Fruit fly (Drosophila melanogaster) whole organism, prepupa: ENCODE results near the gene CG11162.
A peak's percentile ranks its signal among the peaks of the same experiment; 100 is the strongest.

Source experiments
- Blimp-1 ChIP-seq: fragments of 200-800 bp; sonication (Bioruptor generic); optimal IDR thresholded peaks from 3 replicates; lab custom pipeline; 2017; ENCODE audit warnings: missing biosample characterization, missing genetic modification characterization, mild to moderate bottlenecking, moderate library complexity, missing genetic modification reagents
- CG10631 ChIP-seq: fragments of 200-800 bp; sonication (Bioruptor generic); optimal IDR thresholded peaks from 2 replicates; lab custom pipeline; 2016; ENCODE audit warnings: missing biosample characterization, missing genetic modification characterization
- CG11294 ChIP-seq: fragments of 200-800 bp; sonication (Bioruptor generic); IDR thresholded peaks from 2 replicates; pipeline ENCODE4 v1.3.6; 2022; ENCODE audit warnings: missing biosample characterization, missing genetic modification characterization
- CG1621 ChIP-seq: fragments of 200-800 bp; sonication (Bioruptor generic); optimal IDR thresholded peaks from 3 replicates; lab custom pipeline; 2018; ENCODE audit warnings: missing biosample characterization, mild to moderate bottlenecking, missing genetic modification characterization
- CG16779 ChIP-seq: fragments of 200-800 bp; sonication (Bioruptor generic); optimal IDR thresholded peaks from 3 replicates; lab custom pipeline; 2017; ENCODE audit warnings: missing biosample characterization, mild to moderate bottlenecking, missing genetic modification characterization
- CG3032 ChIP-seq: fragments of 200-800 bp; optimal IDR thresholded peaks from 2 replicates; lab custom pipeline; 2019; ENCODE audit warnings: missing biosample characterization, mild to moderate bottlenecking, missing genetic modification characterization, moderate library complexity
- CG32006 ChIP-seq: fragments of 200-800 bp; sonication (Bioruptor generic); optimal IDR thresholded peaks from 3 replicates; lab custom pipeline; 2017; ENCODE audit warnings: missing biosample characterization, mild to moderate bottlenecking, missing genetic modification characterization
- CG6163 ChIP-seq: fragments of 200-800 bp; sonication (Bioruptor generic); IDR thresholded peaks from 3 replicates; pipeline ENCODE4 v1.3.6; 2022; ENCODE audit warnings: missing biosample characterization, missing genetic modification characterization
- CG6276 ChIP-seq: fragments of 200-800 bp; sonication (Bioruptor generic); optimal IDR thresholded peaks from 2 replicates; lab custom pipeline; 2017; ENCODE audit warnings: missing biosample characterization, mild to moderate bottlenecking, missing genetic modification characterization
- CG6792 ChIP-seq: fragments of 200-800 bp; sonication (Bioruptor generic); optimal IDR thresholded peaks from 3 replicates; lab custom pipeline; 2016; ENCODE audit warnings: missing biosample characterization, missing genetic modification characterization
- CG6854 ChIP-seq: fragments of 200-800 bp; sonication (Bioruptor generic); optimal IDR thresholded peaks from 2 replicates; lab custom pipeline; 2017; ENCODE audit warnings: missing biosample characterization, mild to moderate bottlenecking, missing genetic modification characterization
- CG8119 ChIP-seq: fragments of 200-800 bp; sonication (Bioruptor generic); IDR thresholded peaks from 3 replicates; pipeline ENCODE4 v1.3.6; 2022; ENCODE audit warnings: missing biosample characterization, missing genetic modification characterization
- CG9139 ChIP-seq: fragments of 200-800 bp; sonication (Bioruptor generic); optimal IDR thresholded peaks from 3 replicates; lab custom pipeline; 2017; ENCODE audit warnings: missing biosample characterization, mild to moderate bottlenecking, missing genetic modification characterization
- Eip78C ChIP-seq: fragments of 200-800 bp; sonication (Bioruptor generic); peaks from one replicate; lab custom pipeline; 2016; ENCODE audit warnings: missing biosample characterization, missing genetic modification characterization
- Eip93F ChIP-seq: fragments of 200-800 bp; sonication (Bioruptor generic); optimal IDR thresholded peaks from 2 replicates; lab custom pipeline; 2016; ENCODE audit warnings: missing biosample characterization, mild to moderate bottlenecking, missing genetic modification characterization
- Ets21C ChIP-seq: fragments of 200-800 bp; sonication (Bioruptor generic); optimal IDR thresholded peaks from 3 replicates; lab custom pipeline; 2016; ENCODE audit warnings: missing biosample characterization, missing genetic modification characterization
- Hr38 ChIP-seq: sonication (Bioruptor generic); optimal IDR thresholded peaks from 2 replicates; lab custom pipeline; 2016; ENCODE audit warnings: missing biosample characterization, missing genetic modification characterization
- Hr4 ChIP-seq: fragments of 200-800 bp; sonication (Bioruptor generic); optimal IDR thresholded peaks from 3 replicates; lab custom pipeline; 2016; ENCODE audit warnings: missing biosample characterization, missing genetic modification characterization
- Lpt ChIP-seq: fragments of 200-800 bp; sonication (Bioruptor generic); optimal IDR thresholded peaks from 3 replicates; lab custom pipeline; 2016; ENCODE audit warnings: missing biosample characterization, missing genetic modification characterization
- Met ChIP-seq: fragments of 200-800 bp; sonication (Bioruptor generic); optimal IDR thresholded peaks from 3 replicates; lab custom pipeline; 2016; ENCODE audit warnings: missing biosample characterization, missing genetic modification characterization
- OdsH ChIP-seq: fragments of 200-800 bp; sonication (Bioruptor generic); optimal IDR thresholded peaks from 3 replicates; lab custom pipeline; 2016; ENCODE audit warnings: missing biosample characterization, missing genetic modification characterization
- Sox15 ChIP-seq: fragments of 200-800 bp; sonication (Bioruptor generic); optimal IDR thresholded peaks from 3 replicates; lab custom pipeline; 2016; ENCODE audit warnings: missing biosample characterization, missing genetic modification characterization
- acj6 ChIP-seq: fragments of 200-800 bp; sonication (Bioruptor generic); optimal IDR thresholded peaks from 3 replicates; lab custom pipeline; 2016; ENCODE audit warnings: missing biosample characterization, missing genetic modification characterization
- dsx ChIP-seq: fragments of 200-800 bp; optimal IDR thresholded peaks from 3 replicates; lab custom pipeline; 2019; ENCODE audit warnings: missing biosample characterization, mild to moderate bottlenecking, missing genetic modification characterization, moderate library complexity; ENCODE audit not compliant: poor library complexity, severe bottlenecking
- eg ChIP-seq: fragments of 200-800 bp; sonication (Bioruptor generic); IDR thresholded peaks from 3 replicates; pipeline ENCODE4 v1.3.6; 2022; ENCODE audit warnings: missing biosample characterization, missing genetic modification characterization
- fd59A ChIP-seq: fragments of 200-800 bp; sonication (Bioruptor generic); optimal IDR thresholded peaks from 2 replicates; lab custom pipeline; 2017; ENCODE audit warnings: missing biosample characterization, mild to moderate bottlenecking, missing genetic modification characterization, missing genetic modification reagents
- fd85E ChIP-seq: fragments of 200-800 bp; sonication (Bioruptor generic); optimal IDR thresholded peaks from 3 replicates; lab custom pipeline; 2016; ENCODE audit warnings: missing biosample characterization, missing genetic modification characterization
- fkh ChIP-seq: fragments of 200-800 bp; sonication (Bioruptor generic); optimal IDR thresholded peaks from 3 replicates; lab custom pipeline; 2017; ENCODE audit warnings: missing biosample characterization, mild to moderate bottlenecking, missing genetic modification characterization, moderate library complexity
- lz ChIP-seq: fragments of 200-800 bp; sonication (Bioruptor generic); optimal IDR thresholded peaks from 3 replicates; lab custom pipeline; 2016; ENCODE audit warnings: missing biosample characterization, missing genetic modification characterization
- net ChIP-seq: fragments of 200-800 bp; sonication (Bioruptor generic); optimal IDR thresholded peaks from 3 replicates; lab custom pipeline; 2016; ENCODE audit warnings: missing biosample characterization, missing genetic modification characterization
- salr ChIP-seq, 2 experiments: fragments of 200-800 bp; sonication (Bioruptor generic); optimal IDR thresholded peaks; 3 replicates each; lab custom pipeline; 2016 to 2018; ENCODE audit warnings: missing biosample characterization in 2 of 2, missing genetic modification characterization in 2 of 2, mild to moderate bottlenecking in 1 of 2
- spab ChIP-seq: fragments of 200-800 bp; sonication (Bioruptor generic); optimal IDR thresholded peaks from 2 replicates; lab custom pipeline; 2017; ENCODE audit warnings: missing biosample characterization, mild to moderate bottlenecking, missing genetic modification characterization, missing genetic modification reagents
- svp ChIP-seq: fragments of 200-800 bp; sonication (Bioruptor generic); peaks from one replicate; lab custom pipeline; 2016; ENCODE audit warnings: missing biosample characterization, missing genetic modification characterization

Gene CG11162

DNA sequence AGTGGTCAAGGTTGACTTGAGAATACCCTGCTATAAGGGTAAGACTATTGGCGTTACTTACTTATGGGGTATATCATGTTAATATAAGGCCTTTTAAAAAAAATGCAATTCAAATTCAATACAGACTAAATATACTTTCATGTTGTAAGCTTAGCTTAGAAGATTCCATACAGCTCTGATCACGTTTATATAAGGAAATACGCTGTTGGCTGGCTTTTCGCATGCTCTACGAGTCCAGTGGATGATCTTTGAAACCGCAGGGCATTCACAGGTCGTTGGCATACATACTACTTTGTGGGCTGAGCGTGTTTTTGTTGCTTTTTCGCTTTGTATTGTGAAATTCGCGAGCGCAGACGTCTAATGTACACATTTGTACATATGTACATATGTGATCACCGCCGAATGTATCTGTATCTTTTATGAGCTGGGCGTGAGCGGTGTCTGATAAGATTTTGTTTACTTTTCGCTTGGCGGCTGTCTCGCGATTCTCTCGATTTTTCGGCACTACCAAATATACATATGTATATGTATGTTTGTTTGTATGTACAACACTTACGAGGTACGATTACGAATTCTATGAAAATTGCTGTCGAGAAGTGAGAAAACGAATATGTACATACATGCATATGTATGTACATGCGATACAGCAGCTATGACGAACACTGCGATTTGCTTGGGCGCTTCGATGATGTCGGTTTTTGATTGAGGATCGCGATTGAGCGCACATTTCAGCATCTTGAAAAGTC lies 42.3 kb upstream of the CG11162 start (continued):
- TF ChIP-seq CG8119 (GFP tag; lab: Robert Waterston, UW): peak; percentile 35; the same call in 1 of the 3 replicates
- no peak for TF ChIP-seq eg (GFP tag; lab: Robert Waterston, UW)
- TF ChIP-seq Sox15 (GFP tag; lab: Kevin White, UChicago): peak; percentile 16
- peak; percentile 21 for TF ChIP-seq CG6792 (GFP tag; lab: Kevin White, UChicago)
- peak; percentile 50 for TF ChIP-seq CG32006 (GFP tag; lab: Kevin White, UChicago)

- TF ChIP-seq svp (GFP tag; lab: Kevin White, UChicago): peak; percentile 58
- TF ChIP-seq CG3032 (tag; lab: Kevin White, UChicago): no peak
These were observed 41.7 kb upstream of the CG11162 start for dm6 chrX:13635000-13635368.

DNA sequence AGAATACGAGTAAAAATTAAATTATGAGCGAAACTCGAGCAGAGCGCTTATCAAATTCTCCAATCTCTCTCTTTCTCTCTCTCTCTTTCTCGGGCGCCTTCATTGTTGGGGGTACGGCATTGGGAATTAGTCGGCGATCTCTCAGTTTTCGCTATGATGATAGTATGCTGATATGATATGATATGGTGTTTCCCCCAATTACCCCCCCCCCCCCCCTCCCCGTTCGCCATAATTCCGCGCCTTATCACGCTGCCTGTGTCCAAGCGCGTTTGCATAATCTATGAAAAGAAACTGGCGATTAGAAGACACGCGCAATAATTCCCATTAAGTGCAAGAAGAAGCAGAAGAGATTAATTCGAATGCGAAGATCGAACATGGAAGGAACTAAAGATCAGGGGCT lies 39.9 kb upstream of the CG11162 start:
- no peak for TF ChIP-seq OdsH
- no peak for TF ChIP-seq lz
- TF ChIP-seq Ets21C (GFP tag; lab: Kevin White, UChicago): no peak
- no peak for TF ChIP-seq CG6163 (GFP tag; lab: Robert Waterston, UW)
- no peak for TF ChIP-seq fkh (GFP tag; lab: Kevin White, UChicago)
- no peak for TF ChIP-seq CG11294 (GFP tag; lab: Robert Waterston, UW)
- TF ChIP-seq acj6 (GFP tag; lab: Kevin White, UChicago): no peak
- TF ChIP-seq CG16779: no peak
- no peak for TF ChIP-seq Eip93F (GFP tag; lab: Kevin White, UChicago)
- TF ChIP-seq Eip78C (GFP tag; lab: Kevin White, UChicago): no peak
- no peak for TF ChIP-seq dsx (GFP tag; lab: Kevin White, UChicago)
- TF ChIP-seq fd59A (GFP tag; lab: Kevin White, UChicago): no peak
- no peak for TF ChIP-seq Blimp-1 (GFP tag; lab: Kevin White, UChicago)
- no peak for TF ChIP-seq CG6854
- TF ChIP-seq salr (GFP tag; optimal IDR thresholded peaks at IDR 0.05; lab: Kevin White, UChicago): no peak
- no peak for TF ChIP-seq CG9139 (GFP tag; lab: Kevin White, UChicago)
- TF ChIP-seq Met (GFP tag; lab: Kevin White, UChicago): no peak

DNA sequence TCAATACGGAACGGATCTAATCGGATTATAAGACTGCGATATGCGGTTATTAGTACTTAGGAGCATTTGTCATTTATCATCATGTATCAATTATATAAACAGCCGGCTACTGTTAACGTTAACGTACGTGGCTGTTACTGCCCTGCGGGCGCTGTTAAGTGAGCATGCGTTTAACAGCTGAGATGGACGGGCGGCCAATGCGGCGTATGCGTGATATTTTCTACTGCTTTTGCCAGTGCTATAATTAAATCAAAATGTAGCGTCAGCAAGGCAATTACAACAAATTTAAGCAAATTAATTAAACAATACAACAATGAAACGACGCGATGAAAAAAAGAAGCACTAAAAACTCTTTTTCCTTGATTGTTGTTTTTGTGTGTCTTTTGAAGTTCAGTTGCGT lies 39.1 kb upstream of the CG11162 start:
- TF ChIP-seq spab (GFP tag; lab: Kevin White, UChicago) (no peak), lz (no peak), Hr4 (no peak), eg (GFP tag; lab: Robert Waterston, UW) (no peak), CG6276 (no peak), net (GFP tag; lab: Kevin White, UChicago) (no peak), Hr38 (GFP tag; lab: Kevin White, UChicago) (no peak), CG6854 (no peak), fd85E (GFP tag; lab: Kevin White, UChicago) (no peak), CG1621 (tag; lab: Kevin White, UChicago) (no peak), Lpt (GFP tag; lab: Kevin White, UChicago) (no peak), CG6792 (GFP tag; lab: Kevin White, UChicago) (no peak), CG10631 (GFP tag; lab: Kevin White, UChicago) (no peak)
- TF ChIP-seq, all 60 proteins: peak for 0
